Fruit fly (Drosophila melanogaster) whole organism, embryonic: Measurements from ENCODE around the gene Pi3K68D.

Source experiments
- Atf3 ChIP-seq: fragments of 200-800 bp; sonication (Bioruptor generic); optimal IDR thresholded peaks from 3 replicates; lab custom pipeline; 2016; ENCODE audit warnings: missing biosample characterization, missing genetic modification characterization
- Atf6 ChIP-seq: fragments of 200-800 bp; sonication (Bioruptor generic); IDR thresholded peaks from 2 replicates; pipeline ENCODE4 v1.3.6; 2022; ENCODE audit warnings: missing biosample characterization, missing genetic modification characterization
- Bteb2 ChIP-seq: fragments of 200-800 bp; sonication (Bioruptor generic); optimal IDR thresholded peaks from 2 replicates; lab custom pipeline; 2016; ENCODE audit warnings: missing biosample characterization, missing genetic modification characterization
- CG10543 ChIP-seq: fragments of 200-800 bp; sonication (Bioruptor generic); optimal IDR thresholded peaks from 3 replicates; lab custom pipeline; 2017; ENCODE audit warnings: missing biosample characterization, mild to moderate bottlenecking, missing genetic modification characterization, moderate library complexity
- CG10979 ChIP-seq: fragments of 200-800 bp; sonication (Bioruptor generic); optimal IDR thresholded peaks from 2 replicates; lab custom pipeline; 2018; ENCODE audit warnings: missing biosample characterization, mild to moderate bottlenecking, missing genetic modification characterization, moderate library complexity
- CG11696 ChIP-seq: fragments of 200-800 bp; sonication (Bioruptor generic); IDR thresholded peaks from 2 replicates; pipeline ENCODE4 v1.3.6; 2022; ENCODE audit warnings: missing biosample characterization, missing genetic modification characterization
- CG12071 ChIP-seq: fragments of 200-800 bp; sonication (Bioruptor generic); optimal IDR thresholded peaks from 3 replicates; lab custom pipeline; 2018; ENCODE audit warnings: missing biosample characterization, mild to moderate bottlenecking, missing genetic modification characterization
- CG12769 ChIP-seq: fragments of 200-800 bp; sonication (Bioruptor generic); optimal IDR thresholded peaks from 2 replicates; lab custom pipeline; 2019; ENCODE audit warnings: missing biosample characterization, mild to moderate bottlenecking, missing genetic modification characterization, moderate library complexity
- CG12942 ChIP-seq: fragments of 200-800 bp; sonication (Bioruptor generic); optimal IDR thresholded peaks from 3 replicates; lab custom pipeline; 2016; ENCODE audit warnings: missing biosample characterization, missing genetic modification characterization
- CG13123 ChIP-seq: fragments of 200-800 bp; sonication (Bioruptor generic); optimal IDR thresholded peaks from 2 replicates; lab custom pipeline; 2016; ENCODE audit warnings: missing biosample characterization, missing genetic modification characterization
- CG15514 ChIP-seq: fragments of 200-800 bp; sonication (Bioruptor generic); optimal IDR thresholded peaks from 3 replicates; lab custom pipeline; 2017; ENCODE audit warnings: missing biosample characterization, missing genetic modification characterization, mild to moderate bottlenecking, moderate library complexity, missing genetic modification reagents
- CG17359 ChIP-seq: fragments of 200-800 bp; sonication (Bioruptor generic); optimal IDR thresholded peaks from 3 replicates; lab custom pipeline; 2018; ENCODE audit warnings: missing biosample characterization, mild to moderate bottlenecking, missing genetic modification characterization, moderate library complexity
- CG17385 ChIP-seq: fragments of 200-800 bp; sonication (Bioruptor generic); optimal IDR thresholded peaks from 3 replicates; lab custom pipeline; 2018; ENCODE audit warnings: missing biosample characterization, mild to moderate bottlenecking, missing genetic modification characterization
- CG34422 ChIP-seq: fragments of 200-800 bp; sonication (Bioruptor generic); IDR thresholded peaks from 3 replicates; pipeline ENCODE4 v1.3.6; 2022; ENCODE audit warnings: missing biosample characterization, missing genetic modification characterization
- CG3995 ChIP-seq: fragments of 200-800 bp; sonication (Bioruptor generic); optimal IDR thresholded peaks from 3 replicates; lab custom pipeline; 2016; ENCODE audit warnings: missing biosample characterization, missing genetic modification characterization
- CG42726 ChIP-seq: fragments of 200-800 bp; sonication (Bioruptor generic); IDR thresholded peaks from 2 replicates; pipeline ENCODE4 v1.3.6; 2022; ENCODE audit warnings: missing biosample characterization, missing genetic modification characterization; ENCODE audit not compliant: partially characterized antibody
- CG4360 ChIP-seq: fragments of 200-800 bp; sonication (Bioruptor generic); IDR thresholded peaks from 2 replicates; pipeline ENCODE4 v1.3.6; 2022; ENCODE audit warnings: missing biosample characterization, missing genetic modification characterization
- CG4617 ChIP-seq: fragments of 200-800 bp; sonication (Bioruptor generic); optimal IDR thresholded peaks from 3 replicates; lab custom pipeline; 2016; ENCODE audit warnings: missing biosample characterization, missing genetic modification characterization, borderline replicate concordance
- CG5953 ChIP-seq: fragments of 200-800 bp; sonication (Bioruptor generic); IDR thresholded peaks from 2 replicates; pipeline ENCODE4 v1.3.6; 2022; ENCODE audit warnings: missing biosample characterization, missing genetic modification characterization
- CG7928 ChIP-seq: fragments of 200-800 bp; sonication (Bioruptor generic); optimal IDR thresholded peaks from 2 replicates; lab custom pipeline; 2017; ENCODE audit warnings: missing biosample characterization, mild to moderate bottlenecking, missing genetic modification characterization
- CG8388 ChIP-seq: fragments of 200-800 bp; sonication (Bioruptor generic); optimal IDR thresholded peaks from 2 replicates; lab custom pipeline; 2019; ENCODE audit warnings: missing biosample characterization, mild to moderate bottlenecking, missing genetic modification characterization, moderate library complexity
- CG9727 ChIP-seq: fragments of 200-800 bp; sonication (Bioruptor generic); optimal IDR thresholded peaks from 3 replicates; lab custom pipeline; 2017; ENCODE audit warnings: missing biosample characterization, mild to moderate bottlenecking, missing genetic modification characterization
- Camta ChIP-seq: fragments of 200-800 bp; sonication (Bioruptor generic); optimal IDR thresholded peaks from 2 replicates; lab custom pipeline; 2016; ENCODE audit warnings: missing biosample characterization, missing genetic modification characterization
- CoRest ChIP-seq: fragments of 200-800 bp; sonication (Bioruptor generic); optimal IDR thresholded peaks from 3 replicates; lab custom pipeline; 2018; ENCODE audit warnings: missing biosample characterization, mild to moderate bottlenecking, missing genetic modification characterization, moderate library complexity
- Dad ChIP-seq: fragments of 200-800 bp; sonication (Bioruptor generic); optimal IDR thresholded peaks from 3 replicates; lab custom pipeline; 2016; ENCODE audit warnings: missing biosample characterization, missing genetic modification characterization
- Deaf1 ChIP-seq: fragments of 200-800 bp; optimal IDR thresholded peaks from 3 replicates; lab custom pipeline; 2019; ENCODE audit warnings: missing biosample characterization, mild to moderate bottlenecking, missing genetic modification characterization, moderate library complexity
- Dfd ChIP-seq, 2 experiments: fragments of >200 bp; optimal IDR thresholded peaks; 2 replicates each; lab custom pipeline; 2017; ENCODE audit warnings: missing biosample characterization in 2 of 2, missing genetic modification characterization in 2 of 2
- H2.0 ChIP-seq: fragments of 200-800 bp; sonication (Bioruptor generic); IDR thresholded peaks from 2 replicates; pipeline ENCODE4 v1.3.6; 2022; ENCODE audit warnings: missing biosample characterization, missing genetic modification characterization
- HHEX ChIP-seq: fragments of 200-800 bp; sonication (Bioruptor generic); optimal IDR thresholded peaks from 3 replicates; lab custom pipeline; 2017; ENCODE audit warnings: missing biosample characterization, mild to moderate bottlenecking, missing genetic modification characterization, missing genetic modification reagents
- HmgD ChIP-seq: fragments of 200-800 bp; sonication (Bioruptor generic); optimal IDR thresholded peaks from 3 replicates; lab custom pipeline; 2016; ENCODE audit warnings: missing biosample characterization, missing genetic modification characterization
- Hr39 ChIP-seq: fragments of >200 bp; optimal IDR thresholded peaks from 2 replicates; lab custom pipeline; 2017
- Hr51 ChIP-seq, 2 experiments: fragments of 200-800 bp; sonication (Bioruptor generic); optimal IDR thresholded peaks; 2 replicates in 1 of 2; 3 replicates in 1 of 2; lab custom pipeline; 2016 to 2018; ENCODE audit warnings: missing biosample characterization in 2 of 2, missing genetic modification characterization in 2 of 2, mild to moderate bottlenecking in 1 of 2, moderate library complexity in 1 of 2
- Kr ChIP-seq: fragments of 200-800 bp; sonication (Bioruptor generic); optimal IDR thresholded peaks from 2 replicates; lab custom pipeline; 2017; ENCODE audit warnings: missing biosample characterization, mild to moderate bottlenecking, missing genetic modification characterization
- Med ChIP-seq: fragments of 200-800 bp; sonication (Bioruptor generic); peaks from one replicate; lab custom pipeline; 2016; ENCODE audit warnings: missing biosample characterization, missing genetic modification characterization, mild to moderate bottlenecking, inconsistent platforms, moderate library complexity
- NC2α ChIP-seq: fragments of 200-800 bp; sonication (Bioruptor generic); optimal IDR thresholded peaks from 2 replicates; lab custom pipeline; 2016; ENCODE audit warnings: missing biosample characterization, missing genetic modification characterization
- PHDP ChIP-seq: fragments of 200-800 bp; sonication (Bioruptor generic); optimal IDR thresholded peaks from 3 replicates; lab custom pipeline; 2018; ENCODE audit warnings: missing biosample characterization, mild to moderate bottlenecking, missing genetic modification characterization, moderate library complexity
- bsh ChIP-seq, 2 experiments: fragments of 200-800 bp; sonication (Bioruptor generic); optimal IDR thresholded peaks; 2 replicates each; lab custom pipeline; 2017 to 2018; ENCODE audit warnings: mild to moderate bottlenecking in 2 of 2, missing biosample characterization in 2 of 2, missing genetic modification characterization in 2 of 2, moderate library complexity in 1 of 2
- chif ChIP-seq, 2 experiments: fragments of 200-800 bp; sonication (Bioruptor generic); optimal IDR thresholded peaks; 3 replicates each; lab custom pipeline; 2016; ENCODE audit warnings: missing biosample characterization in 2 of 2, missing genetic modification characterization in 2 of 2
- dan ChIP-seq: fragments of 200-800 bp; sonication (Bioruptor generic); IDR thresholded peaks from 2 replicates; pipeline ENCODE4 v1.3.6; 2022; ENCODE audit warnings: missing biosample characterization, missing genetic modification characterization
- disco-r ChIP-seq: fragments of 200-800 bp; sonication (Bioruptor generic); optimal IDR thresholded peaks from 2 replicates; lab custom pipeline; 2016; ENCODE audit warnings: missing biosample characterization, missing genetic modification characterization
- ems ChIP-seq: fragments of 200-800 bp; sonication (Bioruptor generic); optimal IDR thresholded peaks from 3 replicates; lab custom pipeline; 2016; ENCODE audit warnings: missing biosample characterization, missing genetic modification characterization
- gsb ChIP-seq: fragments of 200-800 bp; sonication (Bioruptor generic); IDR thresholded peaks from 2 replicates; pipeline ENCODE4 v1.3.6; 2022; ENCODE audit warnings: missing biosample characterization, missing genetic modification characterization
- ken ChIP-seq: fragments of 200-800 bp; sonication (Bioruptor generic); IDR thresholded peaks from 3 replicates; pipeline ENCODE4 v1.3.6; 2022; ENCODE audit warnings: missing biosample characterization, missing genetic modification characterization
- lbe ChIP-seq: fragments of 200-800 bp; sonication (Bioruptor generic); optimal IDR thresholded peaks from 2 replicates; lab custom pipeline; 2016; ENCODE audit warnings: missing biosample characterization, mild to moderate bottlenecking, missing genetic modification characterization
- mirr ChIP-seq: fragments of 200-800 bp; sonication (Bioruptor generic); optimal IDR thresholded peaks from 3 replicates; lab custom pipeline; 2018; ENCODE audit warnings: missing biosample characterization, mild to moderate bottlenecking, missing genetic modification characterization
- pita ChIP-seq: fragments of 200-800 bp; sonication (Bioruptor generic); optimal IDR thresholded peaks from 2 replicates; lab custom pipeline; 2017; ENCODE audit warnings: missing biosample characterization, mild to moderate bottlenecking, missing genetic modification characterization
- pros ChIP-seq: fragments of 200-800 bp; sonication (Bioruptor generic); optimal IDR thresholded peaks from 3 replicates; lab custom pipeline; 2019; ENCODE audit warnings: missing biosample characterization, mild to moderate bottlenecking, missing genetic modification characterization, moderate library complexity
- scrt ChIP-seq: fragments of 200-800 bp; sonication (Bioruptor generic); optimal IDR thresholded peaks from 2 replicates; lab custom pipeline; 2018; ENCODE audit warnings: missing biosample characterization, mild to moderate bottlenecking, missing genetic modification characterization, moderate library complexity
- sd ChIP-seq: fragments of 200-800 bp; sonication (Bioruptor generic); optimal IDR thresholded peaks from 3 replicates; lab custom pipeline; 2018; ENCODE audit warnings: missing biosample characterization, mild to moderate bottlenecking, missing genetic modification characterization, moderate library complexity
- tll ChIP-seq, 2 experiments: fragments of 200-800 bp in 1 of 2; fragments of >200 bp in 1 of 2; sonication (Bioruptor generic) in 1 of 2; optimal IDR thresholded peaks; 2 replicates each; lab custom pipeline; 2017 to 2019; ENCODE audit warnings: missing biosample characterization in 2 of 2, missing genetic modification characterization in 2 of 2, mild to moderate bottlenecking in 1 of 2, moderate library complexity in 1 of 2
- zen2 ChIP-seq: fragments of 200-800 bp; sonication (Bioruptor generic); IDR thresholded peaks from 3 replicates; pipeline ENCODE4 v1.3.6; 2022; ENCODE audit warnings: missing biosample characterization, missing genetic modification characterization; ENCODE audit not compliant: partially characterized antibody

Gene Pi3K68D

DNA sequence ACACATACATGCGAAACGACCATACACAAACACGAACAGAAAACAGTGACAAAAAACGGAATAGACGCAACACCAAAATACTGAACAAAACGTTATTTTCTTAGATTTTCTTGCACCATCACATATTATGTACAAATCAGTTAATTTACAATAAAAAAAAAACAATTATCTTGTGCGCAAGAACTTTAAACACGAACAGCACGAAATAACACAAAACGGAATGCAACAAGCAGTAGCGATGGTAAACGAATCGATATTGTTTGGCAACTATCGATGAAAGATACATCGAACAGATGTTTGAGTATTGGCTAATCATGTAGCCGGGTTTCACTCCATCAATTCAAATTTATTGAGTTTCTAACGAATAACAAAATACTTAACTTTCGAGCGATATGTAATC is at the start of gene Pi3K68D (continued):
- no peak for TF ChIP-seq CG12942
- no peak for TF ChIP-seq Dad (GFP tag; lab: Kevin White, UChicago)
- no peak for TF ChIP-seq tll (GFP tag; optimal IDR thresholded peaks at IDR 0.05; lab: Kevin White, UChicago)
- TF ChIP-seq CG34422 (GFP tag; lab: Robert Waterston, UW): peak; percentile 58; the same call in 1 of the 3 replicates
- no peak for TF ChIP-seq CG4360 (GFP tag; lab: Robert Waterston, UW)
- TF ChIP-seq CG15514 (GFP tag; lab: Kevin White, UChicago): peak; percentile 84
- peak; percentile 90 for TF ChIP-seq Med (GFP tag; lab: Kevin White, UChicago)
- no peak for TF ChIP-seq CG17385 (GFP tag; lab: Kevin White, UChicago)
- no peak for TF ChIP-seq PHDP
- no peak for TF ChIP-seq CG12769 (tag; lab: Kevin White, UChicago)
- TF ChIP-seq Camta: no peak
- no peak for TF ChIP-seq CG12071
- peak; percentile 79 for TF ChIP-seq HmgD (GFP tag; lab: Kevin White, UChicago)
- no peak for TF ChIP-seq Hr39 (lab: Kevin White, UChicago)
- TF ChIP-seq HHEX (GFP tag; lab: Kevin White, UChicago): no peak
- TF ChIP-seq mirr (GFP tag; lab: Kevin White, UChicago): no peak
- no peak for TF ChIP-seq Hr51 (GFP tag; optimal IDR thresholded peaks at IDR 0.05; lab: Kevin White, UChicago)
- peak; percentile 96 for TF ChIP-seq scrt
- TF ChIP-seq Atf3 (GFP tag; lab: Kevin White, UChicago): no peak
- no peak for TF ChIP-seq CG10543 (GFP tag; lab: Kevin White, UChicago)
- TF ChIP-seq chif (GFP tag; optimal IDR thresholded peaks at IDR 0.05; lab: Kevin White, UChicago): peak in 1 of 2 experiments; percentile 9
- TF ChIP-seq CG13123 (GFP tag; lab: Kevin White, UChicago): no peak
- no peak for TF ChIP-seq sd (tag; lab: Kevin White, UChicago)
- no peak for TF ChIP-seq CG5953
- peak; percentile 71 for TF ChIP-seq CG3995 (GFP tag; lab: Kevin White, UChicago)
- TF ChIP-seq CG7928: peak; percentile 6
- no peak for TF ChIP-seq dan
- TF ChIP-seq CG10979: no peak
- no peak for TF ChIP-seq gsb (GFP tag; lab: Robert Waterston, UW)
- TF ChIP-seq CoRest: peak; percentile 41
- peak; percentile 92 for TF ChIP-seq CG4617 (GFP tag; lab: Kevin White, UChicago)
- no peak for TF ChIP-seq bsh (GFP tag; optimal IDR thresholded peaks at IDR 0.05; lab: Kevin White, UChicago)
- no peak for TF ChIP-seq NC2α (GFP tag; lab: Kevin White, UChicago)
- no peak for TF ChIP-seq ken (GFP tag; lab: Robert Waterston, UW)
- TF ChIP-seq Dfd (GFP tag; optimal IDR thresholded peaks at IDR 0.05; lab: Kevin White, UChicago): no peak
- no peak for TF ChIP-seq disco-r (GFP tag; lab: Kevin White, UChicago)
- no peak for TF ChIP-seq Atf6 (GFP tag; lab: Robert Waterston, UW)
- TF ChIP-seq CG11696: no peak
- TF ChIP-seq Kr (GFP tag; lab: Kevin White, UChicago): no peak
- TF ChIP-seq lbe (GFP tag; lab: Kevin White, UChicago): peak; percentile 39
- no peak for TF ChIP-seq H2.0
- no peak for TF ChIP-seq pros (GFP tag; lab: Kevin White, UChicago)
- TF ChIP-seq CG9727 (GFP tag; lab: Kevin White, UChicago): no peak
- no peak for TF ChIP-seq ems
- no peak for TF ChIP-seq CG17359
- no peak for TF ChIP-seq Bteb2 (GFP tag; lab: Kevin White, UChicago)
- peak; percentile 7 for TF ChIP-seq CG8388 (GFP tag; lab: Kevin White, UChicago)
- TF ChIP-seq zen2 (GFP tag; lab: Robert Waterston, UW): peak; percentile 85
- TF ChIP-seq Deaf1: no peak
- peak; percentile 97 for TF ChIP-seq CG42726 (GFP tag; lab: Robert Waterston, UW)
- TF ChIP-seq pita (GFP tag; lab: Kevin White, UChicago): peak; percentile 81
